Fruit fly (Drosophila melanogaster) whole organism, embryonic: ENCODE measurements around the gene Syx13.

Experiments used
- Bteb2 ChIP-seq: fragments of 200-800 bp; sonication (Bioruptor generic); optimal IDR thresholded peaks from 2 replicates; lab custom pipeline; 2016; ENCODE audit warnings: missing biosample characterization, missing genetic modification characterization
- CG10366 ChIP-seq: fragments of 200-800 bp; sonication (Bioruptor generic); IDR thresholded peaks from 2 replicates; pipeline ENCODE4 v1.3.6; 2022; ENCODE audit warnings: missing biosample characterization, missing genetic modification characterization
- CG10654 ChIP-seq: fragments of 200-800 bp; sonication (Bioruptor generic); optimal IDR thresholded peaks from 2 replicates; lab custom pipeline; 2016; ENCODE audit warnings: missing biosample characterization, missing genetic modification characterization
- CG1233 ChIP-seq: fragments of 200-800 bp; sonication (Bioruptor generic); optimal IDR thresholded peaks from 4 replicates; lab custom pipeline; 2018; ENCODE audit warnings: missing biosample characterization, mild to moderate bottlenecking, missing genetic modification characterization
- CG12769 ChIP-seq: fragments of 200-800 bp; sonication (Bioruptor generic); optimal IDR thresholded peaks from 2 replicates; lab custom pipeline; 2019; ENCODE audit warnings: missing biosample characterization, mild to moderate bottlenecking, missing genetic modification characterization, moderate library complexity
- CG18011 ChIP-seq: fragments of 200-800 bp; sonication (Bioruptor generic); optimal IDR thresholded peaks from 2 replicates; lab custom pipeline; 2017; ENCODE audit warnings: missing biosample characterization, missing genetic modification characterization, mild to moderate bottlenecking, moderate library complexity, missing genotype
- CG18262 ChIP-seq: fragments of 200-800 bp; optimal IDR thresholded peaks from 3 replicates; lab custom pipeline; 2019; ENCODE audit warnings: missing biosample characterization, mild to moderate bottlenecking, missing genetic modification characterization, moderate library complexity
- CG18619 ChIP-seq: fragments of 200-800 bp; sonication (Bioruptor generic); optimal IDR thresholded peaks from 3 replicates; lab custom pipeline; 2017; ENCODE audit warnings: missing biosample characterization, mild to moderate bottlenecking, missing genetic modification characterization
- CG18764 ChIP-seq: fragments of 200-800 bp; sonication (Bioruptor generic); optimal IDR thresholded peaks from 3 replicates; lab custom pipeline; 2016; ENCODE audit warnings: missing biosample characterization, missing genetic modification characterization
- CG42726 ChIP-seq: fragments of 200-800 bp; sonication (Bioruptor generic); IDR thresholded peaks from 2 replicates; pipeline ENCODE4 v1.3.6; 2022; ENCODE audit warnings: missing biosample characterization, missing genetic modification characterization; ENCODE audit not compliant: partially characterized antibody
- CG43689 ChIP-seq: fragments of 200-800 bp; sonication (Bioruptor generic); IDR thresholded peaks from 2 replicates; pipeline ENCODE4 v1.3.6; 2022; ENCODE audit warnings: missing biosample characterization, missing genetic modification characterization
- CG6683 ChIP-seq: fragments of 200-800 bp; sonication (Bioruptor generic); optimal IDR thresholded peaks from 2 replicates; lab custom pipeline; 2017; ENCODE audit warnings: missing biosample characterization, mild to moderate bottlenecking, missing genetic modification characterization, missing genetic modification reagents
- CG6689 ChIP-seq: fragments of 200-800 bp; sonication (Bioruptor generic); IDR thresholded peaks from 2 replicates; pipeline ENCODE4 v1.3.6; 2022; ENCODE audit warnings: missing biosample characterization, missing genetic modification characterization
- CG7963 ChIP-seq: fragments of 200-800 bp; sonication (Bioruptor generic); IDR thresholded peaks from 3 replicates; pipeline ENCODE4 v1.3.6; 2022; ENCODE audit warnings: missing biosample characterization, missing genetic modification characterization; ENCODE audit not compliant: partially characterized antibody
- CG9215 ChIP-seq: fragments of 200-800 bp; sonication (Bioruptor generic); IDR thresholded peaks from 2 replicates; pipeline ENCODE4 v1.3.6; 2022; ENCODE audit warnings: missing biosample characterization, missing genetic modification characterization
- CG9437 ChIP-seq: fragments of 200-800 bp; sonication (Bioruptor generic); optimal IDR thresholded peaks from 2 replicates; lab custom pipeline; 2018; ENCODE audit warnings: missing biosample characterization, mild to moderate bottlenecking, missing genetic modification characterization
- CG9876 ChIP-seq: fragments of 200-800 bp; sonication (Bioruptor generic); optimal IDR thresholded peaks from 2 replicates; lab custom pipeline; 2016; ENCODE audit warnings: missing biosample characterization, missing genetic modification characterization
- CG9932 ChIP-seq: fragments of 200-800 bp; sonication (Bioruptor generic); IDR thresholded peaks from 2 replicates; pipeline ENCODE4 v1.3.6; 2022; ENCODE audit warnings: missing biosample characterization, missing genetic modification characterization
- CrebB ChIP-seq: fragments of 200-800 bp; sonication (Bioruptor generic); optimal IDR thresholded peaks from 3 replicates; lab custom pipeline; 2018; ENCODE audit warnings: missing biosample characterization, mild to moderate bottlenecking, missing genetic modification characterization
- D19B ChIP-seq: fragments of 200-800 bp; sonication (Bioruptor generic); optimal IDR thresholded peaks from 2 replicates; lab custom pipeline; 2017; ENCODE audit warnings: missing biosample characterization, mild to moderate bottlenecking, missing genetic modification characterization
- Deaf1 ChIP-seq: fragments of 200-800 bp; optimal IDR thresholded peaks from 3 replicates; lab custom pipeline; 2019; ENCODE audit warnings: missing biosample characterization, mild to moderate bottlenecking, missing genetic modification characterization, moderate library complexity
- Dek ChIP-seq: fragments of 200-800 bp; sonication (Bioruptor generic); optimal IDR thresholded peaks from 3 replicates; lab custom pipeline; 2019; ENCODE audit warnings: missing biosample characterization, mild to moderate bottlenecking, missing genetic modification characterization, moderate library complexity
- Dll ChIP-seq: fragments of 200-800 bp; sonication (Bioruptor generic); IDR thresholded peaks from 4 replicates; pipeline ENCODE4 v1.3.6; 2022; ENCODE audit warnings: missing biosample characterization, missing genetic modification characterization; ENCODE audit not compliant: partially characterized antibody
- Dp ChIP-seq: fragments of 200-800 bp; sonication (Bioruptor generic); optimal IDR thresholded peaks from 2 replicates; lab custom pipeline; 2018; ENCODE audit warnings: missing biosample characterization, mild to moderate bottlenecking, missing genetic modification characterization, moderate library complexity
- Dref ChIP-seq: fragments of 200-800 bp; sonication (Bioruptor generic); IDR thresholded peaks from 2 replicates; pipeline ENCODE4 v1.3.6; 2022; ENCODE audit warnings: missing biosample characterization, missing genetic modification characterization
- Fer3 ChIP-seq: fragments of 200-800 bp; sonication (Bioruptor generic); optimal IDR thresholded peaks from 2 replicates; lab custom pipeline; 2018; ENCODE audit warnings: missing biosample characterization, mild to moderate bottlenecking, missing genetic modification characterization, moderate library complexity
- Gug ChIP-seq: fragments of 200-800 bp; sonication (Bioruptor generic); IDR thresholded peaks from 4 replicates; pipeline ENCODE4 v1.3.6; 2022; ENCODE audit warnings: missing biosample characterization, missing genetic modification characterization
- H2.0 ChIP-seq: fragments of 200-800 bp; sonication (Bioruptor generic); IDR thresholded peaks from 2 replicates; pipeline ENCODE4 v1.3.6; 2022; ENCODE audit warnings: missing biosample characterization, missing genetic modification characterization
- Hr51 ChIP-seq, 2 experiments: fragments of 200-800 bp; sonication (Bioruptor generic); optimal IDR thresholded peaks; 2 replicates in 1 of 2; 3 replicates in 1 of 2; lab custom pipeline; 2016 to 2018; ENCODE audit warnings: missing biosample characterization in 2 of 2, missing genetic modification characterization in 2 of 2, mild to moderate bottlenecking in 1 of 2, moderate library complexity in 1 of 2
- MTF-1 ChIP-seq: fragments of 200-800 bp; sonication (Bioruptor generic); optimal IDR thresholded peaks from 2 replicates; lab custom pipeline; 2018; ENCODE audit warnings: missing biosample characterization, mild to moderate bottlenecking, missing genetic modification characterization, borderline replicate concordance
- Med ChIP-seq: fragments of 200-800 bp; sonication (Bioruptor generic); peaks from one replicate; lab custom pipeline; 2016; ENCODE audit warnings: missing biosample characterization, missing genetic modification characterization, mild to moderate bottlenecking, inconsistent platforms, moderate library complexity
- Meics ChIP-seq: fragments of 200-800 bp; sonication (Bioruptor generic); optimal IDR thresholded peaks from 2 replicates; lab custom pipeline; 2017; ENCODE audit warnings: missing biosample characterization, mild to moderate bottlenecking, missing genetic modification characterization
- Scr ChIP-seq: fragments of 200-800 bp; sonication (Bioruptor generic); IDR thresholded peaks from 2 replicates; pipeline ENCODE4 v1.3.6; 2022; ENCODE audit warnings: missing biosample characterization, missing genetic modification characterization; ENCODE audit not compliant: partially characterized antibody
- Sry-δ ChIP-seq: fragments of 200-800 bp; sonication (Bioruptor generic); optimal IDR thresholded peaks from 2 replicates; lab custom pipeline; 2016; ENCODE audit warnings: missing biosample characterization, missing genetic modification characterization
- Ssrp ChIP-seq: fragments of 200-800 bp; sonication (Bioruptor generic); optimal IDR thresholded peaks from 2 replicates; lab custom pipeline; 2018; ENCODE audit warnings: missing biosample characterization, mild to moderate bottlenecking, missing genetic modification characterization, moderate library complexity
- amos ChIP-seq: fragments of 200-800 bp; sonication (Bioruptor generic); IDR thresholded peaks from 2 replicates; pipeline ENCODE4 v1.3.6; 2022; ENCODE audit warnings: missing biosample characterization, missing genetic modification characterization; ENCODE audit not compliant: partially characterized antibody
- cas ChIP-seq: fragments of 200-800 bp; sonication (Bioruptor generic); IDR thresholded peaks from 2 replicates; pipeline ENCODE4 v1.3.6; 2022; ENCODE audit warnings: missing biosample characterization, missing genetic modification characterization
- crp ChIP-seq, 2 experiments: fragments of 200-800 bp; sonication (Bioruptor generic); optimal IDR thresholded peaks; 2 replicates in 1 of 2; 3 replicates in 1 of 2; lab custom pipeline; 2017; ENCODE audit warnings: missing biosample characterization in 2 of 2, missing genetic modification characterization in 2 of 2, mild to moderate bottlenecking in 1 of 2, moderate library complexity in 1 of 2
- eyg ChIP-seq: fragments of 200-800 bp; sonication (Bioruptor generic); optimal IDR thresholded peaks from 3 replicates; lab custom pipeline; 2016; ENCODE audit warnings: missing biosample characterization, missing genetic modification characterization
- fru ChIP-seq: fragments of >200 bp; optimal IDR thresholded peaks from 2 replicates; lab custom pipeline; 2017
- inv ChIP-seq: fragments of 200-800 bp; sonication (Bioruptor generic); IDR thresholded peaks from 2 replicates; pipeline ENCODE4 v1.3.6; 2022; ENCODE audit warnings: missing biosample characterization, missing genetic modification characterization; ENCODE audit not compliant: partially characterized antibody
- ken ChIP-seq: fragments of 200-800 bp; sonication (Bioruptor generic); IDR thresholded peaks from 3 replicates; pipeline ENCODE4 v1.3.6; 2022; ENCODE audit warnings: missing biosample characterization, missing genetic modification characterization
- nerfin-2 ChIP-seq: fragments of 200-800 bp; sonication (Bioruptor generic); IDR thresholded peaks from 2 replicates; pipeline ENCODE4 v1.3.6; 2022; ENCODE audit warnings: missing biosample characterization, missing genetic modification characterization; ENCODE audit not compliant: partially characterized antibody
- pb ChIP-seq: fragments of 200-800 bp; sonication (Bioruptor generic); optimal IDR thresholded peaks from 3 replicates; lab custom pipeline; 2016; ENCODE audit warnings: missing biosample characterization, missing genetic modification characterization
- pita ChIP-seq: fragments of 200-800 bp; sonication (Bioruptor generic); optimal IDR thresholded peaks from 2 replicates; lab custom pipeline; 2017; ENCODE audit warnings: missing biosample characterization, mild to moderate bottlenecking, missing genetic modification characterization
- pros ChIP-seq: fragments of 200-800 bp; sonication (Bioruptor generic); optimal IDR thresholded peaks from 3 replicates; lab custom pipeline; 2019; ENCODE audit warnings: missing biosample characterization, mild to moderate bottlenecking, missing genetic modification characterization, moderate library complexity
- stwl ChIP-seq: fragments of 200-800 bp; sonication (Bioruptor generic); optimal IDR thresholded peaks from 3 replicates; lab custom pipeline; 2018; ENCODE audit warnings: missing biosample characterization, mild to moderate bottlenecking, missing genetic modification characterization, moderate library complexity
- tgo ChIP-seq: fragments of 200-800 bp; sonication (Bioruptor generic); IDR thresholded peaks from 3 replicates; pipeline ENCODE4 v1.3.6; 2022; ENCODE audit warnings: missing biosample characterization, missing genetic modification characterization
- unc-4 ChIP-seq: fragments of 200-800 bp; sonication (Bioruptor generic); IDR thresholded peaks from 2 replicates; pipeline ENCODE4 v1.3.6; 2022; ENCODE audit warnings: missing biosample characterization, missing genetic modification characterization; ENCODE audit not compliant: partially characterized antibody

Syx13 gene

DNA sequence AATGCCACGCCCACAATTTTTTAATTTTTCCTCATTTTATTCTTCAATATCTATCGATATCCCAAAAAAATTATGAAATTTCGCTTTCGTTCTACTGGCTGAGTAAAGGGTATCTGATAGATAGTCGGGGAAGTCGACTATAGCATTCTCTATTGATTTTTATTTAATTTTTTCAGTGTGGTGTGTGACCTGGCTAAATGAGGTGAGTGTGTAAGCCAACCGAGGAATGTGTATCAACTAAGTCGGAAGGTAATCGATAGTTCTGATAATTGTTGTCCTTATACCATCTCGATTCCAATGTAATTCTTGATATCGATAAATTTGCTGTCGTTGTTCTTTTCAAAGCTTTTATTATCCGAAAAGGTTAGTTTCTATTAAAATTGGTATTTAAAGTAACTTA lies 37.7 kb upstream of the Syx13 start, which contains the start of gene CG11263 (continued):
- no peak for TF ChIP-seq CG1233 (GFP tag; lab: Kevin White, UChicago)
- peak; percentile 51 for TF ChIP-seq CG18262
- peak; percentile 45 for TF ChIP-seq CG18764 (GFP tag; lab: Kevin White, UChicago)
- peak; percentile 83 for TF ChIP-seq Scr
- peak; percentile 82 for TF ChIP-seq amos (GFP tag; lab: Robert Waterston, UW)
- peak; percentile 22 for TF ChIP-seq eyg (GFP tag; lab: Kevin White, UChicago)
- TF ChIP-seq pb: no peak
- TF ChIP-seq Bteb2: peak; percentile 47
- peak; percentile 67; the same call in 1 of the 2 replicates for TF ChIP-seq CG9932 (GFP tag; lab: Robert Waterston, UW)
- peak; percentile 80 for TF ChIP-seq nerfin-2 (GFP tag; lab: Robert Waterston, UW)
- no peak for TF ChIP-seq CG18011 (GFP tag; lab: Kevin White, UChicago)
- TF ChIP-seq CG9876 (GFP tag; lab: Kevin White, UChicago): peak; percentile 12
- TF ChIP-seq Dp (GFP tag; lab: Kevin White, UChicago): peak; percentile 63
- peak; percentile 96 for TF ChIP-seq Dref (GFP tag; lab: Robert Waterston, UW)
- peak; percentile 1 for TF ChIP-seq CG6683 (GFP tag; lab: Kevin White, UChicago)
- peak; percentile 93 for TF ChIP-seq CG7963
- TF ChIP-seq CG6689: 0 out of 2 replicates have a peak, but pooled peaks have one; percentile 29
- TF ChIP-seq Hr51 (GFP tag; optimal IDR thresholded peaks at IDR 0.05; lab: Kevin White, UChicago): peak in 1 of 2 experiments; percentile 42
- peak; percentile 74 for TF ChIP-seq inv (GFP tag; lab: Robert Waterston, UW)
- peak; percentile 17 for TF ChIP-seq Fer3 (tag; lab: Kevin White, UChicago)
- TF ChIP-seq Ssrp (tag; lab: Kevin White, UChicago): peak; percentile 13
- no peak for TF ChIP-seq CG9437 (GFP tag; lab: Kevin White, UChicago)
- peak; percentile 54; the same call in 2 of the 3 replicates for TF ChIP-seq ken (GFP tag; lab: Robert Waterston, UW)
- no peak for TF ChIP-seq CrebB (tag; lab: Kevin White, UChicago)
- TF ChIP-seq cas (GFP tag; lab: Robert Waterston, UW): no peak
- TF ChIP-seq D19B (GFP tag; lab: Kevin White, UChicago): peak; percentile 38
- peak; percentile 65; the same call in 1 of the 2 replicates for TF ChIP-seq CG42726
- TF ChIP-seq H2.0 (GFP tag; lab: Robert Waterston, UW): peak; percentile 36; the same call in 1 of the 2 replicates
- peak; percentile 18; the same call in 1 of the 2 replicates for TF ChIP-seq CG10366
- TF ChIP-seq Deaf1 (tag; lab: Kevin White, UChicago): no peak
- TF ChIP-seq Sry-δ: peak; percentile 94
- TF ChIP-seq CG43689 (GFP tag; lab: Robert Waterston, UW): no peak
- peak; percentile 81 for TF ChIP-seq unc-4
- TF ChIP-seq Meics (GFP tag; lab: Kevin White, UChicago): peak; percentile 35
- TF ChIP-seq CG12769 (tag; lab: Kevin White, UChicago): peak; percentile 4
- TF ChIP-seq tgo (GFP tag; lab: Robert Waterston, UW): peak; percentile 30; the same call in 1 of the 3 replicates
- TF ChIP-seq fru (lab: Kevin White, UChicago): no peak
- TF ChIP-seq pros (GFP tag; lab: Kevin White, UChicago): no peak
- peak; percentile 52 for TF ChIP-seq pita (GFP tag; lab: Kevin White, UChicago)
- peak; percentile 53; the same call in 1 of the 4 replicates for TF ChIP-seq Gug (GFP tag; lab: Robert Waterston, UW)
- no peak for TF ChIP-seq CG9215 (GFP tag; lab: Robert Waterston, UW)
- no peak for TF ChIP-seq MTF-1 (GFP tag; lab: Kevin White, UChicago)
- peak; percentile 94 for TF ChIP-seq Med (GFP tag; lab: Kevin White, UChicago)
- no peak for TF ChIP-seq CG10654 (GFP tag; lab: Kevin White, UChicago)
- TF ChIP-seq crp (GFP tag; optimal IDR thresholded peaks at IDR 0.05; lab: Kevin White, UChicago): peak in 1 of 2 experiments; percentile 49
- TF ChIP-seq Dek (tag; lab: Kevin White, UChicago): peak; percentile 38
- TF ChIP-seq CG18619 (GFP tag; lab: Kevin White, UChicago): no peak
- peak; percentile 97 for TF ChIP-seq stwl (tag; lab: Kevin White, UChicago)
- peak; percentile 86 for TF ChIP-seq Dll (GFP tag; lab: Robert Waterston, UW)
